Worm (Caenorhabditis elegans) whole organism, L4/young adult: Measurements from ENCODE around the gene ugt-20.

ENCODE experiments used
- W03F9.2 ChIP-seq: fragments of 150-350 bp; optimal IDR thresholded peaks from 2 replicates; lab custom pipeline; 2014; ENCODE audit warnings: missing biosample characterization, missing genetic modification characterization
- dao-5 ChIP-seq: sonication (generic microtip); optimal IDR thresholded peaks from 2 replicates; lab custom pipeline; 2016; ENCODE audit warnings: missing genotype, missing genetic modification characterization, moderate library complexity, missing compliant biosample characterization
- him-1 ChIP-seq: sonication (generic microtip); optimal IDR thresholded peaks from 2 replicates; lab custom pipeline; 2016; ENCODE audit warnings: missing genotype, missing genetic modification reagents, missing genetic modification characterization, missing compliant biosample characterization

The ugt-20 gene

ce11 chrIV:6083550-6084041 lies at the start of gene ugt-20:
Gene ugt-20, minus strand, starts transcription at chrIV:6083600.
- TF ChIP-seq W03F9.2 (tag; lab: Kevin White, UChicago): no peak
- TF ChIP-seq dao-5: no peak
- no peak for TF ChIP-seq him-1 (tag; lab: Kevin White, UChicago)

ce11 chrIV:6130437-6130836 lies 47.0 kb upstream of the ugt-20 start:
- TF ChIP-seq him-1 (tag; lab: Kevin White, UChicago) (no peak), dao-5 (no peak), W03F9.2 (tag; lab: Kevin White, UChicago) (no peak)

- no peak for TF ChIP-seq W03F9.2 (tag; lab: Kevin White, UChicago)
- TF ChIP-seq dao-5: no peak
- no peak for TF ChIP-seq him-1 (tag; lab: Kevin White, UChicago)
Measured at ce11 chrIV:6127252-6127930, 44.0 kb upstream of the ugt-20 start, which contains the start of gene M03D4.4. Gene M03D4.4, minus strand, starts transcription at chrIV:6127302.

ce11 chrIV:6117741-6118265 lies 34.4 kb upstream of the ugt-20 start, which contains the start of gene zen-4:
Gene zen-4, plus strand, starts transcription at chrIV:6118215.
- no peak for TF ChIP-seq him-1 (tag; lab: Kevin White, UChicago)
- peak; percentile 59 for TF ChIP-seq W03F9.2 (tag; lab: Kevin White, UChicago)
- TF ChIP-seq dao-5: no peak

ce11 chrIV:6112291-6112690 lies 28.9 kb upstream of the ugt-20 start, which contains the start of gene M03D4.3:
Gene M03D4.3, minus strand, starts transcription at chrIV:6112391.
- TF ChIP-seq dao-5 (no peak), W03F9.2 (tag; lab: Kevin White, UChicago) (no peak), him-1 (tag; lab: Kevin White, UChicago) (no peak)

- no peak for TF ChIP-seq him-1 (tag; lab: Kevin White, UChicago)
- TF ChIP-seq W03F9.2 (tag; lab: Kevin White, UChicago): no peak
- no peak for TF ChIP-seq dao-5
Measured at ce11 chrIV:6108665-6109064, 25.3 kb upstream of the ugt-20 start.

ce11 chrIV:6104446-6104845 lies 21.0 kb upstream of the ugt-20 start:
- TF ChIP-seq W03F9.2 (tag; lab: Kevin White, UChicago): no peak
- no peak for TF ChIP-seq him-1 (tag; lab: Kevin White, UChicago)
- no peak for TF ChIP-seq dao-5

ce11 chrIV:6099770-6100169 lies 16.4 kb upstream of the ugt-20 start:
- TF ChIP-seq dao-5 (no peak), him-1 (tag; lab: Kevin White, UChicago) (no peak), W03F9.2 (tag; lab: Kevin White, UChicago) (no peak)

ce11 chrIV:6097040-6097928 lies 13.9 kb upstream of the ugt-20 start:
- TF ChIP-seq W03F9.2 (tag; lab: Kevin White, UChicago) (peak; percentile 22), dao-5 (no peak), him-1 (tag; lab: Kevin White, UChicago) (peak; percentile 9)

- TF ChIP-seq dao-5 (no peak), W03F9.2 (tag; lab: Kevin White, UChicago) (no peak), him-1 (tag; lab: Kevin White, UChicago) (no peak)
Measured at ce11 chrIV:6095357-6095858, 12.0 kb upstream of the ugt-20 start, which contains the start of gene lag-1. Gene lag-1, plus strand, starts transcription at chrIV:6095407.

- TF ChIP-seq dao-5 (no peak), W03F9.2 (tag; lab: Kevin White, UChicago) (no peak), him-1 (tag; lab: Kevin White, UChicago) (no peak)
Measured at ce11 chrIV:6094315-6094606, 10.9 kb upstream of the ugt-20 start.

- TF ChIP-seq W03F9.2 (tag; lab: Kevin White, UChicago): no peak
- TF ChIP-seq dao-5: no peak
- TF ChIP-seq him-1 (tag; lab: Kevin White, UChicago): no peak
Measured at ce11 chrIV:6093477-6094314, 10.3 kb upstream of the ugt-20 start, which contains the start of gene cpi-1. Gene cpi-1, minus strand, starts transcription at chrIV:6093680.

ce11 chrIV:6092313-6092712 lies 8.9 kb upstream of the ugt-20 start, which contains the start of gene K08B4.7:
Gene K08B4.7, minus strand, starts transcription at chrIV:6092413.
- no peak for TF ChIP-seq dao-5
- no peak for TF ChIP-seq W03F9.2 (tag; lab: Kevin White, UChicago)
- no peak for TF ChIP-seq him-1 (tag; lab: Kevin White, UChicago)
